Fruit fly (Drosophila melanogaster): ENCODE data around the gene CG43057.
A peak's percentile ranks its signal among the peaks of the same experiment; 100 is the strongest.

CG43057 gene

DNA sequence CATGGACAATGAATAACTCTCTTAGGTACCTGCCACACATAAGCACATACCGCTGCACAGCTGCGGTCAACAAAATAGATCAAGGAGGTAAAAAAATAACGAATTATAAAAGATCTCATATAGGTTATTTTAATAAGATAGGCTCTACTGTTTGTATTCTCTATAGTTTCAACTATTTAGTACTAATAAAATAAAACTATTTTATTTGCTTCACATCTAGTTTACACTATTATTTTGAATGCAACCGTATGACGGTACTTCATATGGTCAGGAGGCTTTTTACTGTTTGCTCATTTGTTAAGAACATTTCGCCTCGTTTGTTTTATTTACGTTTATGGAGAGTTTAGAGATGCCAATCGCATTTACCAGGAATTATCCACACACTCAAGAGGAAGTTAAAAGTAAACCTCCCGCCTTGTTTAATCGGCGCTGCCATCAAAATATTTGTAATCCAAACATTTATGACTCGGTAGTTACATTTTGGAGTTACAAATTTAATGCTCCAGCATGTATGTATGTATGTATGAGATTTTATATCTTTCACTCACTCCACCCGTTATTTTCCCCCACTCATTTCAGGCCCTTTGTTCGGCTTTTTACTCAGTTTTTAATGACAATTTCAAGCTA, 31.3 kb upstream of the CG43057 start (continued):
- peak in 1 of 2 experiments; percentile 64 for TF ChIP-seq eve (GFP tag; optimal IDR thresholded peaks at IDR 0.05)
- no peak for TF ChIP-seq zen2 (GFP tag; IDR thresholded peaks at IDR 0.05; ENCODE audit: partially characterized antibody)
- TF ChIP-seq chn (GFP tag; optimal IDR thresholded peaks at IDR 0.05), result peak; percentile 45
- no peak for TF ChIP-seq Atf3 (GFP tag; optimal IDR thresholded peaks at IDR 0.05)
- TF ChIP-seq pan (optimal IDR thresholded peaks at IDR 0.05), result no peak
- TF ChIP-seq pan (GFP tag; optimal IDR thresholded peaks at IDR 0.05 in 1 of 2, IDR thresholded peaks at IDR 0.05 in 1 of 2), result peak in 1 of 2 experiments; percentile 59
- peak; percentile 6 for TF ChIP-seq Vsx1 (GFP tag; optimal IDR thresholded peaks at IDR 0.05)
- peak; percentile 47 for TF ChIP-seq onecut (GFP tag; IDR thresholded peaks at IDR 0.05)
- TF ChIP-seq ro (GFP tag; IDR thresholded peaks at IDR 0.05), result no peak
- TF ChIP-seq lab (GFP tag; optimal IDR thresholded peaks at IDR 0.05), result peak; percentile 67
- TF ChIP-seq MESR4 (GFP tag; optimal IDR thresholded peaks at IDR 0.05), result no peak
- TF ChIP-seq sim (GFP tag; IDR thresholded peaks at IDR 0.05), result peak; percentile 51; the same call in 1 of the 2 replicates
- no peak for TF ChIP-seq CG6791 (GFP tag; IDR thresholded peaks at IDR 0.05; ENCODE audit: partially characterized antibody)
- peak; percentile 56 for TF ChIP-seq H2.0 (GFP tag; IDR thresholded peaks at IDR 0.05)
- no peak for TF ChIP-seq CG11456 (GFP tag; IDR thresholded peaks at IDR 0.05)
- TF ChIP-seq Jarid2 (GFP tag; optimal IDR thresholded peaks at IDR 0.05), result peak; percentile 20
- TF ChIP-seq nerfin-2 (GFP tag; IDR thresholded peaks at IDR 0.05; ENCODE audit: partially characterized antibody), result no peak
- no peak for TF ChIP-seq CG14965 (GFP tag; optimal IDR thresholded peaks at IDR 0.05; ENCODE audit: borderline replicate concordance)
- no peak for TF ChIP-seq dan (GFP tag; IDR thresholded peaks at IDR 0.05)
- peak; percentile 40 for TF ChIP-seq Med (GFP tag)
- no peak for TF ChIP-seq Sry-β (GFP tag; optimal IDR thresholded peaks at IDR 0.05)
- no peak for TF ChIP-seq CG10565 (GFP tag; optimal IDR thresholded peaks at IDR 0.05)
- TF ChIP-seq Dll (GFP tag; IDR thresholded peaks at IDR 0.05; ENCODE audit: partially characterized antibody), result no peak
- TF ChIP-seq CG33557 (GFP tag; optimal IDR thresholded peaks at IDR 0.05), result peak; percentile 64
- TF ChIP-seq hbn (GFP tag; IDR thresholded peaks at IDR 0.05; ENCODE audit: partially characterized antibody), result no peak
- TF ChIP-seq chm (GFP tag; IDR thresholded peaks at IDR 0.05), result no peak
- peak; percentile 59 for TF ChIP-seq ac (GFP tag; optimal IDR thresholded peaks at IDR 0.05)
- TF ChIP-seq HLH3B (GFP tag; IDR thresholded peaks at IDR 0.05), result peak; percentile 62; the same call in 1 of the 2 replicates
- TF ChIP-seq CG5953 (GFP tag; IDR thresholded peaks at IDR 0.05), result no peak; the same call in 1 of the 2 replicates
- peak; percentile 35 for TF ChIP-seq NC2β (GFP tag; optimal IDR thresholded peaks at IDR 0.05)
- TF ChIP-seq CG9817 (tag; optimal IDR thresholded peaks at IDR 0.05), result peak; percentile 19
- TF ChIP-seq Ada2b (GFP tag; IDR thresholded peaks at IDR 0.05), result peak; percentile 67
- TF ChIP-seq CG8388 (GFP tag; optimal IDR thresholded peaks at IDR 0.05), result peak; percentile 78
- TF ChIP-seq CG34376 (GFP tag; optimal IDR thresholded peaks at IDR 0.05), result no peak
- TF ChIP-seq Hmr (GFP tag; optimal IDR thresholded peaks at IDR 0.05), result peak; percentile 50
- TF ChIP-seq Hr39 (optimal IDR thresholded peaks at IDR 0.05), result no peak
- TF ChIP-seq CG11696 (GFP tag; IDR thresholded peaks at IDR 0.05), result peak; percentile 96
- TF ChIP-seq trem (tag; optimal IDR thresholded peaks at IDR 0.05), result peak; percentile 80
- TF ChIP-seq gfzf (GFP tag; optimal IDR thresholded peaks at IDR 0.05), result no peak
- no peak for TF ChIP-seq CG9932 (GFP tag; IDR thresholded peaks at IDR 0.05)
- TF ChIP-seq Elba2 (GFP tag; optimal IDR thresholded peaks at IDR 0.05), result no peak
- TF ChIP-seq pb (GFP tag; optimal IDR thresholded peaks at IDR 0.05), result no peak
- TF ChIP-seq Scr (GFP tag; IDR thresholded peaks at IDR 0.05; ENCODE audit: partially characterized antibody), result no peak
- no peak for TF ChIP-seq Myb (GFP tag; optimal IDR thresholded peaks at IDR 0.05)
- no peak for TF ChIP-seq CG8944 (GFP tag; optimal IDR thresholded peaks at IDR 0.05)
- TF ChIP-seq CG2116 (GFP tag; optimal IDR thresholded peaks at IDR 0.05), result peak; percentile 44
- peak; percentile 76 for TF ChIP-seq Sox102F (GFP tag; optimal IDR thresholded peaks at IDR 0.05)
- peak; percentile 69; the same call in 2 of the 3 replicates for TF ChIP-seq zfh1 (GFP tag; IDR thresholded peaks at IDR 0.05)
- TF ChIP-seq lov (optimal IDR thresholded peaks at IDR 0.05), result no peak
- TF ChIP-seq lov (GFP tag; IDR thresholded peaks at IDR 0.05), result no peak

Data from whole organism, embryonic.